Worm (Caenorhabditis elegans) whole organism, L1 larva: ENCODE data around the gene ZK381.8.

Experiments
- C34B4.2 ChIP-seq: sonication (generic microtip); optimal IDR thresholded peaks from 2 replicates; lab custom pipeline; 2017; ENCODE audit warnings: mild to moderate bottlenecking, missing genetic modification characterization, missing compliant biosample characterization
- F16B12.6 ChIP-seq: fragments of 150-350 bp; optimal IDR thresholded peaks from 2 replicates; lab custom pipeline; 2014; ENCODE audit warnings: missing biosample characterization, missing genetic modification characterization
- alr-1 ChIP-seq: fragments of 200-800 bp; sonication (Bioruptor generic); optimal IDR thresholded peaks from 2 replicates; lab custom pipeline; 2018; ENCODE audit warnings: borderline replicate concordance, mild to moderate bottlenecking, missing genetic modification characterization, missing compliant biosample characterization
- ceh-8 ChIP-seq: fragments of 200-800 bp; sonication (Bioruptor generic); optimal IDR thresholded peaks from 2 replicates; lab custom pipeline; 2018; ENCODE audit warnings: mild to moderate bottlenecking, missing genetic modification characterization, moderate library complexity, missing compliant biosample characterization
- ceh-90 ChIP-seq: sonication (generic microtip); optimal IDR thresholded peaks from 2 replicates; lab custom pipeline; 2016; ENCODE audit warnings: missing genetic modification characterization, missing compliant biosample characterization
- ces-1 ChIP-seq: fragments of 150-350 bp; optimal IDR thresholded peaks from 2 replicates; lab custom pipeline; 2014; ENCODE audit warnings: missing biosample characterization, missing genetic modification reagents, missing genetic modification characterization
- dpl-1 ChIP-seq, 3 experiments: fragments of 150-350 bp in 2 of 3; sonication (generic microtip) in 1 of 3; optimal IDR thresholded peaks; 2 replicates each; lab custom pipeline; 2014 to 2017; ENCODE audit warnings: missing biosample characterization in 3 of 3, missing genetic modification characterization in 3 of 3, missing genetic modification reagents in 3 of 3
- efl-1 ChIP-seq, 4 experiments: fragments of 150-350 bp; optimal IDR thresholded peaks in 3 of 4; peaks in 1 of 4; 1 replicate in 1 of 4; 2 replicates in 3 of 4; lab custom pipeline; 2014; ENCODE audit warnings: missing biosample characterization in 2 of 4, missing genetic modification characterization in 2 of 4, missing genetic modification reagents in 2 of 4
- egl-13 ChIP-seq: sonication (generic microtip); optimal IDR thresholded peaks from 2 replicates; lab custom pipeline; 2016; ENCODE audit warnings: missing genotype, missing genetic modification reagents, missing genetic modification characterization, missing compliant biosample characterization
- egl-27 ChIP-seq, 2 experiments: fragments of 150-350 bp in 1 of 2; sonication (generic microtip); optimal IDR thresholded peaks; 3 replicates each; lab custom pipeline; 2017 to 2018; ENCODE audit warnings: missing biosample characterization in 2 of 2, missing genetic modification characterization in 2 of 2, missing genetic modification reagents in 2 of 2
- ets-5 ChIP-seq: fragments of 200-800 bp; sonication (Bioruptor generic); IDR thresholded peaks from 2 replicates; pipeline ENCODE4 v1.3.6; 2022; ENCODE audit warnings: missing genetic modification characterization, missing compliant biosample characterization
- fkh-8 ChIP-seq: sonication (generic microtip); optimal IDR thresholded peaks from 2 replicates; lab custom pipeline; 2016; ENCODE audit warnings: mild to moderate bottlenecking, missing genetic modification characterization, missing compliant biosample characterization
- fos-1 ChIP-seq: fragments of 150-350 bp; optimal IDR thresholded peaks from 2 replicates; lab custom pipeline; 2014; ENCODE audit warnings: missing biosample characterization, missing genetic modification characterization
- grh-1 ChIP-seq: fragments of 200-800 bp; sonication (Bioruptor generic); IDR thresholded peaks from 2 replicates; pipeline ENCODE4 v1.3.6; 2022; ENCODE audit warnings: missing genetic modification reagents, missing genetic modification characterization, missing compliant biosample characterization
- hlh-17 ChIP-seq: fragments of 200-800 bp; sonication (Bioruptor generic); optimal IDR thresholded peaks from 2 replicates; lab custom pipeline; 2018; ENCODE audit warnings: missing genetic modification characterization, mild to moderate bottlenecking, missing compliant biosample characterization, moderate library complexity, borderline replicate concordance
- hlh-4 ChIP-seq: sonication (generic microtip); optimal IDR thresholded peaks from 2 replicates; lab custom pipeline; 2016; ENCODE audit warnings: mild to moderate bottlenecking, missing genetic modification characterization, missing compliant biosample characterization
- hpl-2 ChIP-seq: fragments of 150-350 bp; optimal IDR thresholded peaks from 2 replicates; lab custom pipeline; 2014; ENCODE audit warnings: missing biosample characterization, missing genetic modification reagents, missing genetic modification characterization
- irx-1 ChIP-seq: sonication (generic microtip); optimal IDR thresholded peaks from 2 replicates; lab custom pipeline; 2016; ENCODE audit warnings: missing genetic modification characterization, missing compliant biosample characterization
- lin-14 ChIP-seq: fragments of 200-800 bp; sonication (Bioruptor generic); optimal IDR thresholded peaks from 2 replicates; lab custom pipeline; 2018; ENCODE audit warnings: mild to moderate bottlenecking, missing genetic modification characterization, moderate library complexity, missing compliant biosample characterization
- mab-9 ChIP-seq: fragments of 200-800 bp; sonication (Bioruptor generic); IDR thresholded peaks from 2 replicates; pipeline ENCODE4 v1.3.6; 2022; ENCODE audit warnings: missing genetic modification reagents, missing genetic modification characterization, missing compliant biosample characterization
- mef-2 ChIP-seq: fragments of 150-350 bp; optimal IDR thresholded peaks from 2 replicates; lab custom pipeline; 2014; ENCODE audit warnings: missing biosample characterization, missing genetic modification characterization
- nhr-19 ChIP-seq: fragments of 200-800 bp; sonication (Bioruptor generic); conservative IDR thresholded peaks from 2 replicates; pipeline ENCODE4 v1.3.6; 2022; ENCODE audit warnings: missing genetic modification characterization, missing compliant biosample characterization
- nhr-20 ChIP-seq: sonication (generic microtip); optimal IDR thresholded peaks from 2 replicates; lab custom pipeline; 2016; ENCODE audit warnings: mild to moderate bottlenecking, missing genetic modification characterization, missing compliant biosample characterization
- nhr-237 ChIP-seq: fragments of 150-350 bp; optimal IDR thresholded peaks from 2 replicates; lab custom pipeline; 2014; ENCODE audit warnings: missing biosample characterization, missing genetic modification characterization
- nhr-28 ChIP-seq: fragments of 150-350 bp; optimal IDR thresholded peaks from 2 replicates; lab custom pipeline; 2014; ENCODE audit warnings: missing biosample characterization, missing genetic modification characterization
- nhr-77 ChIP-seq: fragments of 150-350 bp; optimal IDR thresholded peaks from 2 replicates; lab custom pipeline; 2014; ENCODE audit warnings: missing biosample characterization, missing genetic modification characterization
- nhr-84 ChIP-seq: sonication (generic microtip); optimal IDR thresholded peaks from 2 replicates; lab custom pipeline; 2017; ENCODE audit warnings: missing biosample characterization, missing genetic modification characterization
- nhr-85 ChIP-seq: sonication (generic microtip); peaks from one replicate; lab custom pipeline; 2016; ENCODE audit warnings: missing genetic modification characterization, inconsistent platforms, missing compliant biosample characterization
- nhr-90 ChIP-seq: sonication (generic microtip); optimal IDR thresholded peaks from 2 replicates; lab custom pipeline; 2016; ENCODE audit warnings: mild to moderate bottlenecking, missing genetic modification characterization, missing compliant biosample characterization; ENCODE audit not compliant: poor library complexity
- pqm-1 ChIP-seq: sonication (generic microtip); optimal IDR thresholded peaks from 3 replicates; lab custom pipeline; 2017; ENCODE audit warnings: missing biosample characterization, missing genetic modification characterization
- rnt-1 ChIP-seq: sonication (generic microtip); optimal IDR thresholded peaks from 2 replicates; lab custom pipeline; 2016; ENCODE audit warnings: mild to moderate bottlenecking, missing genetic modification characterization, moderate library complexity, missing compliant biosample characterization
- sox-4 ChIP-seq: sonication (generic microtip); optimal IDR thresholded peaks from 2 replicates; lab custom pipeline; 2016; ENCODE audit warnings: missing genetic modification characterization, missing compliant biosample characterization
- sptf-1 ChIP-seq: fragments of 150-350 bp; optimal IDR thresholded peaks from 2 replicates; lab custom pipeline; 2014; ENCODE audit warnings: missing biosample characterization, missing genetic modification characterization
- swsn-7 ChIP-seq: sonication (generic microtip); optimal IDR thresholded peaks from 2 replicates; lab custom pipeline; 2016; ENCODE audit warnings: missing genetic modification characterization, missing compliant biosample characterization
- tbx-2 ChIP-seq: sonication (generic microtip); optimal IDR thresholded peaks from 2 replicates; lab custom pipeline; 2016; ENCODE audit warnings: missing genetic modification characterization, missing compliant biosample characterization
- tlp-1 ChIP-seq: fragments of 150-350 bp; optimal IDR thresholded peaks from 2 replicates; lab custom pipeline; 2014; ENCODE audit warnings: missing biosample characterization, missing genetic modification characterization
- unc-30 ChIP-seq: sonication (generic microtip); optimal IDR thresholded peaks from 2 replicates; lab custom pipeline; 2017; ENCODE audit warnings: missing biosample characterization, missing genetic modification characterization
- unc-62 ChIP-seq: fragments of 150-350 bp; optimal IDR thresholded peaks from 2 replicates; lab custom pipeline; 2014; ENCODE audit warnings: missing biosample characterization, missing genetic modification reagents, missing genetic modification characterization
- zip-4 ChIP-seq: fragments of 200-800 bp; sonication (Bioruptor generic); optimal IDR thresholded peaks from 2 replicates; lab custom pipeline; 2018; ENCODE audit warnings: mild to moderate bottlenecking, missing genetic modification characterization, moderate library complexity, missing compliant biosample characterization

ZK381.8 gene

ce11 chrIV:6984449-6985380 is 14.5 kb upstream of the ZK381.8 start:
- TF ChIP-seq efl-1 (optimal IDR thresholded peaks at IDR 0.05; lab: Kevin White, UChicago) (no peak), efl-1 (GFP tag; optimal IDR thresholded peaks at IDR 0.05 in 1 of 2; lab: Kevin White, UChicago) (peak in 1 of 2 experiments; percentile 40), nhr-85 (tag; lab: Kevin White, UChicago) (peak; percentile 57), nhr-20 (tag; lab: Kevin White, UChicago) (no peak), irx-1 (tag; lab: Kevin White, UChicago) (no peak)

DNA sequence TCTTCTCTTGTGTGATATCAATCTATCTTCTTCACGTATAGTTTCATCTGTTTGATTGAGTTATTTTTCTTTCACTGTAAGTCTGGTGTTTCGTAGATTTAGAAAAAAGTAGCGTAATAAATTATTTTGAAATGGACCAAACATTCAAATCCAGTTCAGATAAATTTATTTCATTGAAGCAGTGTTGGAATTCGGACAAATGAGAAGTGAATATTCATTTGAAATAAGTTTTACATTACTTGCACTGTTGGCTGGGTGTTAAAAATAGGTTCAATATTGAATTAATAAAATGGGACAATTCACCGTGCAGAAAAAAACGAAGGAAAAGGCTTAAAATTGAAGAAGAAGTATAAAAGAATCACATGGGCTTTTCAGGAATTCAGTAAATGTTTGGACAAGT is 8.5 kb upstream of the ZK381.8 start:
- no peak for TF ChIP-seq hpl-2
- no peak for TF ChIP-seq lin-14 (GFP tag; lab: Kevin White, UChicago)
- no peak for TF ChIP-seq alr-1 (tag; lab: Kevin White, UChicago)
- TF ChIP-seq fkh-8 (tag; lab: Kevin White, UChicago) = no peak
- no peak for TF ChIP-seq tbx-2 (tag; lab: Kevin White, UChicago)
- TF ChIP-seq grh-1 (GFP tag; lab: Robert Waterston, UW) = no peak
- TF ChIP-seq sox-4 (tag; lab: Kevin White, UChicago) = no peak
- no peak for TF ChIP-seq nhr-84 (tag; lab: Kevin White, UChicago)
- no peak for TF ChIP-seq ceh-8 (GFP tag; lab: Kevin White, UChicago)
- no peak for TF ChIP-seq tlp-1 (tag; lab: Kevin White, UChicago)
- TF ChIP-seq F16B12.6 (tag; lab: Kevin White, UChicago) = no peak

DNA sequence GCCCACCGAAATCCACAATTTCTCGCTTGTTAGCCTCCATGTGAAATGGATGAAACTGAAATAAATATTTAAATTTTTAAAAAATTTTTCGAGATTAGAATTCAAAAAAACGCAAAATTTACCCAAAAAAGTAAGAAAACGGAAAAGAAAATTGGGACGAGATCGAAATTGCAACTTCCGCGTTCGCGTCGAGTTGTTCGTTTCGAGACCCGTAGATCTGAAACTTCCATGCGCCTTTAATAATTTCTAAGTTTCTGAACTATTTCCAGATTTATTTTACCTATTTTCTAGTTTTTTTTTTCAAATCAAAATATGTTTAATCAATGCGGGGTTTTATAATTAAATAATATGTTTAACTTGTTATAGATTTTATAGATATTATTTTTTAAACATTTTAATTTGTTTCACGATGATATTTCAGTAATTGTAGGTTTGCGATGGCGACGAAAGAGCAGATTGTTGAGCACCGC is 7.0 kb upstream of the ZK381.8 start, which contains the start of the genes pgl-1 and him-3:
Gene pgl-1 (minus strand): TSS at position 230 of the 470 bp plus-strand sequence.
Gene him-3 (plus strand): TSS at position 420 of the 470 bp plus-strand sequence.
- TF ChIP-seq swsn-7 (no peak), C34B4.2 (tag; lab: Kevin White, UChicago) (no peak), nhr-19 (GFP tag; lab: Robert Waterston, UW) (no peak), hlh-17 (GFP tag; lab: Kevin White, UChicago) (no peak), egl-27 (tag; optimal IDR thresholded peaks at IDR 0.05; lab: Kevin White, UChicago) (no peak), grh-1 (GFP tag; lab: Robert Waterston, UW) (no peak), nhr-237 (tag; lab: Kevin White, UChicago) (no peak), nhr-85 (tag; lab: Kevin White, UChicago) (no peak), mef-2 (tag; lab: Kevin White, UChicago) (no peak), fkh-8 (tag; lab: Kevin White, UChicago) (no peak), ets-5 (GFP tag; lab: Robert Waterston, UW) (no peak), egl-13 (tag; lab: Kevin White, UChicago) (no peak), unc-30 (tag; lab: Kevin White, UChicago) (no peak), pqm-1 (no peak), zip-4 (no peak), dpl-1 (GFP tag; optimal IDR thresholded peaks at IDR 0.05; lab: Kevin White, UChicago) (no peak)

DNA sequence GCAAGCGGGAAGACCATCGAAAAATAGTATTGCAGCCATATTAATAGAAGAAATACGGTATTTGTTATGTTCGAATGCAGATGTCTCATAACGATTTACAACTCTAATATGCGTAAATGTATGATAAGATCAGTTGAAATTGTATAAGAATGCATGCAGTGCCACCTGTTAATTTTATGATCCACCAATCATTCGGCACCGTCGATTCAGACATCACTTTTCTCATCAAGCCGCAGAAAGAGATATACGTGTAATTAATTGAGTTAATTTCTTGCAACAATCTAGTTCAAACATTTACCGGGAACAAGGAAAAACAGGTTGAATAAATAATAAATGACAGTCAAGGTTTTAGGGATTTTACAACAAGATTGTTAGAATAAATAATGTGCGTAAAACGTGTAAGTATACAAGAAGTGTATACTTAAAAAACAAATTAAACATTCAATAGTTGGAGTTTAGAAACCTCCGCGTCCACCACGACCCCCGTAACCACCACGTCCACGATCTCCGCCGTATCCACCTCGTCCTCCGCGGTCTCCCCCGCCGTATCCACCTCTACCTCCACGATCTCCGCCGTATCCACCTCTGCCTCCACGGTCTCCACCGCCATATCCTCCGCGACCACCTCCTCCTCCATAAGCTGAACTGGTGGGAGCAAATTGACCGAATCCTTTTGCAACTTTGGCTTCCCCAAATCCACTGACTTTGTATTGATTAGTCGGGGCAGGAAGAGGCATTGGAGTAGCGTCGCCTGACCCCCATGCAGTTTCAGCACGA is 4.2 kb upstream of the ZK381.8 start:
- no peak for TF ChIP-seq unc-62 (GFP tag; lab: Kevin White, UChicago)
- TF ChIP-seq mab-9 (GFP tag; lab: Robert Waterston, UW) = no peak
- TF ChIP-seq nhr-77 = no peak
- no peak for TF ChIP-seq rnt-1
- TF ChIP-seq ces-1 = no peak
- TF ChIP-seq ceh-90 (tag; lab: Kevin White, UChicago) = no peak
- TF ChIP-seq sptf-1 (tag; lab: Kevin White, UChicago) = no peak
- no peak for TF ChIP-seq hlh-4
- TF ChIP-seq sox-4 (tag; lab: Kevin White, UChicago) = no peak
- no peak for TF ChIP-seq fos-1
- TF ChIP-seq nhr-90 (tag; lab: Kevin White, UChicago) = no peak
- no peak for TF ChIP-seq nhr-28 (tag; lab: Kevin White, UChicago)
- no peak for TF ChIP-seq irx-1 (tag; lab: Kevin White, UChicago)
- TF ChIP-seq tbx-2 (tag; lab: Kevin White, UChicago) = no peak
